Fruit fly (Drosophila melanogaster) whole organism, wandering third instar larva: ENCODE data around the gene Vps26.

Experiments used
- Abd-B ChIP-seq: fragments of >200 bp; optimal IDR thresholded peaks from 2 replicates; lab custom pipeline; 2017; ENCODE audit warnings: missing biosample characterization, missing genetic modification characterization
- CG32264 ChIP-seq: fragments of 200-800 bp; sonication (Bioruptor generic); optimal IDR thresholded peaks from 2 replicates; lab custom pipeline; 2016; ENCODE audit warnings: missing biosample characterization, missing genetic modification characterization
- CG9705 ChIP-seq: fragments of 200-800 bp; sonication (Bioruptor generic); optimal IDR thresholded peaks from 2 replicates; lab custom pipeline; 2018; ENCODE audit warnings: missing biosample characterization, mild to moderate bottlenecking, missing genetic modification characterization
- CrebA ChIP-seq: fragments of 200-800 bp; sonication (Bioruptor generic); optimal IDR thresholded peaks from 2 replicates; lab custom pipeline; 2016; ENCODE audit warnings: missing biosample characterization, mild to moderate bottlenecking, missing genetic modification characterization, borderline replicate concordance
- Dfd ChIP-seq: fragments of >200 bp; optimal IDR thresholded peaks from 2 replicates; lab custom pipeline; 2017; ENCODE audit warnings: missing biosample characterization, missing genetic modification characterization
- Dif ChIP-seq: fragments of 200-275, 200-300 bp; sonication (Bioruptor generic); optimal IDR thresholded peaks from 2 replicates; lab custom pipeline; 2018; ENCODE audit warnings: missing biosample characterization, missing genetic modification characterization; ENCODE audit not compliant: partially characterized antibody
- GATAd ChIP-seq: sonication (Bioruptor generic); optimal IDR thresholded peaks from 2 replicates; lab custom pipeline; 2016; ENCODE audit warnings: missing biosample characterization, missing genetic modification characterization
- HLH106 ChIP-seq: fragments of 200-800 bp; optimal IDR thresholded peaks from 3 replicates; lab custom pipeline; 2019; ENCODE audit warnings: missing biosample characterization, mild to moderate bottlenecking, missing genetic modification characterization, moderate library complexity
- Hnf4 ChIP-seq: fragments of 200-800 bp; sonication (Bioruptor generic); optimal IDR thresholded peaks from 2 replicates; lab custom pipeline; 2016; ENCODE audit warnings: missing biosample characterization, mild to moderate bottlenecking, missing genetic modification characterization
- Hr78 ChIP-seq: fragments of >200 bp; optimal IDR thresholded peaks from 2 replicates; lab custom pipeline; 2017; ENCODE audit warnings: missing biosample characterization, missing genetic modification characterization
- Hr83 ChIP-seq: fragments of 200-300 bp; sonication (Bioruptor generic); optimal IDR thresholded peaks from 2 replicates; lab custom pipeline; 2016; ENCODE audit warnings: missing biosample characterization, mild to moderate bottlenecking, missing genetic modification characterization, moderate library complexity; ENCODE audit not compliant: poor library complexity, severe bottlenecking
- Jra ChIP-seq: sonication (Bioruptor generic); optimal IDR thresholded peaks from 2 replicates; lab custom pipeline; 2016; ENCODE audit warnings: missing biosample characterization, missing genetic modification characterization
- Mio ChIP-seq: sonication (Bioruptor generic); optimal IDR thresholded peaks from 2 replicates; lab custom pipeline; 2016; ENCODE audit warnings: missing biosample characterization, missing genetic modification characterization
- Myc ChIP-seq: fragments of >200 bp; optimal IDR thresholded peaks from 2 replicates; lab custom pipeline; 2017
- N ChIP-seq: fragments of >200 bp; optimal IDR thresholded peaks from 2 replicates; lab custom pipeline; 2018; ENCODE audit warnings: missing biosample characterization, missing external identifiers, missing genetic modification characterization
- OdsH ChIP-seq: fragments of 200-800 bp; sonication (Bioruptor generic); optimal IDR thresholded peaks from 2 replicates; lab custom pipeline; 2016; ENCODE audit warnings: missing biosample characterization, mild to moderate bottlenecking, missing genetic modification characterization
- Rel ChIP-seq, 2 experiments: fragments of 200-800 bp; sonication (Bioruptor generic) in 1 of 2; optimal IDR thresholded peaks; 2 replicates in 1 of 2; 3 replicates in 1 of 2; lab custom pipeline; 2016 to 2019; ENCODE audit warnings: mild to moderate bottlenecking in 2 of 2, missing biosample characterization in 2 of 2, missing genetic modification characterization in 2 of 2, moderate library complexity in 1 of 2
- Sp1 ChIP-seq: fragments of 200-800 bp; sonication (Bioruptor generic); optimal IDR thresholded peaks from 3 replicates; lab custom pipeline; 2019; ENCODE audit warnings: missing biosample characterization, mild to moderate bottlenecking, missing genetic modification characterization, moderate library complexity
- Vsx2 ChIP-seq: fragments of 200-300, 225-300 bp; sonication (Bioruptor generic); optimal IDR thresholded peaks from 2 replicates; lab custom pipeline; 2018; ENCODE audit warnings: missing biosample characterization, missing genetic modification characterization; ENCODE audit not compliant: partially characterized antibody
- br ChIP-seq: fragments of 200-800 bp; sonication (Bioruptor generic); optimal IDR thresholded peaks from 2 replicates; lab custom pipeline; 2016; ENCODE audit warnings: missing biosample characterization, missing genetic modification characterization
- brk ChIP-seq: fragments of 200-800 bp; sonication (Bioruptor generic); optimal IDR thresholded peaks from 2 replicates; lab custom pipeline; 2016; ENCODE audit warnings: missing biosample characterization, mild to moderate bottlenecking, missing genetic modification characterization
- dl ChIP-seq, 2 experiments: fragments of 175-275, 200-275 bp in 1 of 2; fragments of 200-275 bp in 1 of 2; sonication (Bioruptor generic); optimal IDR thresholded peaks; lab custom pipeline; 2018; ENCODE audit warnings: mild to moderate bottlenecking in 2 of 2, missing biosample characterization in 2 of 2, missing genetic modification characterization in 2 of 2, moderate library complexity in 2 of 2; ENCODE audit not compliant: partially characterized antibody in 2 of 2, insufficient read depth in 1 of 2
- dmrt93B ChIP-seq: fragments of 200-800 bp; sonication (Bioruptor generic); optimal IDR thresholded peaks from 2 replicates; lab custom pipeline; 2018; ENCODE audit warnings: missing biosample characterization, mild to moderate bottlenecking, missing genetic modification characterization
- dsf ChIP-seq: sonication (Bioruptor generic); optimal IDR thresholded peaks from 2 replicates; lab custom pipeline; 2016; ENCODE audit warnings: missing biosample characterization, missing genetic modification characterization, borderline replicate concordance
- ey ChIP-seq: fragments of 200-800 bp; sonication (Bioruptor generic); optimal IDR thresholded peaks from 2 replicates; lab custom pipeline; 2016; ENCODE audit warnings: missing biosample characterization, missing genetic modification characterization
- foxo ChIP-seq, 2 experiments: fragments of 200-800 bp; sonication (Bioruptor generic); optimal IDR thresholded peaks; 2 replicates in 1 of 2; 3 replicates in 1 of 2; lab custom pipeline; 2016 to 2017; ENCODE audit warnings: missing biosample characterization in 2 of 2, missing genetic modification characterization in 2 of 2
- fru ChIP-seq: fragments of 200-800 bp; sonication (Bioruptor generic); optimal IDR thresholded peaks from 3 replicates; lab custom pipeline; 2016; ENCODE audit warnings: missing biosample characterization, mild to moderate bottlenecking, missing genetic modification characterization
- h ChIP-seq: fragments of 200-800 bp; sonication (Bioruptor generic); optimal IDR thresholded peaks from 3 replicates; lab custom pipeline; 2016; ENCODE audit warnings: missing biosample characterization, mild to moderate bottlenecking, missing genetic modification characterization
- jim ChIP-seq: fragments of 175-275, 200-325 bp; sonication (Bioruptor generic); optimal IDR thresholded peaks from 2 replicates; lab custom pipeline; 2016; ENCODE audit warnings: missing biosample characterization, mild to moderate bottlenecking, missing genetic modification characterization
- lola ChIP-seq: fragments of >200 bp; optimal IDR thresholded peaks from 2 replicates; lab custom pipeline; 2017; ENCODE audit warnings: missing biosample characterization, missing genetic modification characterization
- pan ChIP-seq: fragments of >200 bp; optimal IDR thresholded peaks from 2 replicates; lab custom pipeline; 2017
- psq ChIP-seq: fragments of 200-800 bp; sonication (Bioruptor generic); optimal IDR thresholded peaks from 3 replicates; lab custom pipeline; 2017; ENCODE audit warnings: missing biosample characterization, mild to moderate bottlenecking, missing genetic modification characterization, moderate library complexity
- rgr ChIP-seq: fragments of 200-800 bp; sonication (Bioruptor generic); optimal IDR thresholded peaks from 3 replicates; lab custom pipeline; 2016; ENCODE audit warnings: missing biosample characterization, mild to moderate bottlenecking, missing genetic modification characterization
- sage ChIP-seq: fragments of 200-800 bp; sonication (Bioruptor generic); optimal IDR thresholded peaks from 2 replicates; lab custom pipeline; 2016; ENCODE audit warnings: missing biosample characterization, mild to moderate bottlenecking, missing genetic modification characterization
- sv ChIP-seq: fragments of 200-800 bp; sonication (Bioruptor generic); optimal IDR thresholded peaks from 3 replicates; lab custom pipeline; 2016; ENCODE audit warnings: missing biosample characterization, missing genetic modification characterization
- tai ChIP-seq: sonication (Bioruptor generic); optimal IDR thresholded peaks from 2 replicates; lab custom pipeline; 2016; ENCODE audit warnings: missing biosample characterization, missing genetic modification characterization
- usp ChIP-seq: fragments of >200 bp; optimal IDR thresholded peaks from 2 replicates; lab custom pipeline; 2017; ENCODE audit warnings: missing biosample characterization, missing genetic modification characterization
- woc ChIP-seq: sonication (Bioruptor generic); optimal IDR thresholded peaks from 2 replicates; lab custom pipeline; 2016; ENCODE audit warnings: missing biosample characterization, mild to moderate bottlenecking, missing genetic modification characterization

Vps26 gene

DNA sequence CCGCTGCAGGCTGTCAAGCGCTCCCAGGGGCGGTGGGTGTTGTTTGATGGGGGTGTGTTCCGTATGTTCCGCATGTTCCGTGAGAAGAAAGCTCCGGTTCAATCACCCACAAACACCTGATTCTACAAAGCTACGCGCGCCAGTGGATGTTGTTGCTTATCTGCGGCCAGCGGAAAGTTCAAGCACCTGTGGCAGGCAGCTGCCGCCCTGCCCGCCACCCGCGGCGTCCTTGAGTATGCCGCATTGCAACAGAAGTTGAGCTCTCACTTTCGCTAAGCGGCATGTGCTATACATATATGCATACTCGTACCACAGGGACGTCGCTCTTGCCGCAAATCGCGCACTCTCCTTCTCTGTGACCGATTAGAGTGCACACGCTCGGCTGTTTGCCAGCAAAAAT is 45.6 kb upstream of the Vps26 start:
- TF ChIP-seq h (GFP tag; lab: Kevin White, UChicago) (peak; percentile 79), CG9705 (GFP tag; lab: Kevin White, UChicago) (no peak), N (GFP tag; lab: Kevin White, UChicago) (no peak), brk (GFP tag; lab: Kevin White, UChicago) (no peak), tai (GFP tag; lab: Kevin White, UChicago) (no peak), br (GFP tag; lab: Kevin White, UChicago) (peak; percentile 24), CG32264 (GFP tag; lab: Kevin White, UChicago) (no peak), fru (peak; percentile 3), Mio (no peak), Hr83 (GFP tag; lab: Kevin White, UChicago) (peak; percentile 47), Rel (GFP tag; optimal IDR thresholded peaks at IDR 0.05; lab: Kevin White, UChicago) (no peak), Rel (tag; optimal IDR thresholded peaks at IDR 0.05; lab: Kevin White, UChicago) (no peak), sage (GFP tag; lab: Kevin White, UChicago) (no peak), HLH106 (tag; lab: Kevin White, UChicago) (peak; percentile 7), lola (GFP tag; lab: Kevin White, UChicago) (no peak), foxo (GFP tag; optimal IDR thresholded peaks at IDR 0.05; lab: Kevin White, UChicago) (peak in 1 of 2 experiments; percentile 24), rgr (GFP tag; lab: Kevin White, UChicago) (peak; percentile 21), dmrt93B (peak; percentile 2), dsf (GFP tag; lab: Kevin White, UChicago) (no peak)
- TF ChIP-seq, all 38 proteins: peak for 8

dm6 chrX:1830396-1831218 is 43.0 kb upstream of the Vps26 start:
- TF ChIP-seq tai (GFP tag; lab: Kevin White, UChicago) (peak; percentile 82), OdsH (GFP tag; lab: Kevin White, UChicago) (peak; percentile 95), Dfd (GFP tag; lab: Kevin White, UChicago) (no peak), dl (GFP tag; optimal IDR thresholded peaks at IDR 0.05; lab: Kevin White, UChicago; ENCODE audit: insufficient read depth in 1 of 2, partially characterized antibody in 2 of 2) (peak in 1 of 2 experiments; percentile 23), Hnf4 (peak; percentile 98), Jra (GFP tag; lab: Kevin White, UChicago) (peak; percentile 91), jim (GFP tag; lab: Kevin White, UChicago) (no peak), Hr78 (no peak), HLH106 (tag; lab: Kevin White, UChicago) (peak; percentile 97), ey (GFP tag; lab: Kevin White, UChicago) (peak; percentile 96), Myc (lab: Kevin White, UChicago) (no peak), dmrt93B (peak; percentile 94), dsf (GFP tag; lab: Kevin White, UChicago) (peak; percentile 81), Hr83 (GFP tag; lab: Kevin White, UChicago) (peak; percentile 89), h (GFP tag; lab: Kevin White, UChicago) (peak; percentile 99), N (GFP tag; lab: Kevin White, UChicago) (no peak), sv (peak; percentile 96), lola (GFP tag; lab: Kevin White, UChicago) (no peak), Mio (peak; percentile 77), psq (GFP tag; lab: Kevin White, UChicago) (peak; percentile 92), CG9705 (GFP tag; lab: Kevin White, UChicago) (peak; percentile 89), pan (lab: Kevin White, UChicago) (no peak), Abd-B (GFP tag; lab: Kevin White, UChicago) (no peak), brk (GFP tag; lab: Kevin White, UChicago) (peak; percentile 94), sage (GFP tag; lab: Kevin White, UChicago) (peak; percentile 97), CrebA (GFP tag; lab: Kevin White, UChicago) (peak; percentile 86), Dif (GFP tag; lab: Kevin White, UChicago) (no peak), fru (peak; percentile 98), Sp1 (GFP tag; lab: Kevin White, UChicago) (peak; percentile 95), GATAd (peak; percentile 58), woc (peak; percentile 98), br (GFP tag; lab: Kevin White, UChicago) (peak; percentile 97), foxo (GFP tag; optimal IDR thresholded peaks at IDR 0.05; lab: Kevin White, UChicago) (peak; percentile 91 to 98), Vsx2 (no peak), rgr (GFP tag; lab: Kevin White, UChicago) (peak; percentile 98), CG32264 (GFP tag; lab: Kevin White, UChicago) (peak; percentile 96), usp (GFP tag; lab: Kevin White, UChicago) (no peak), Rel (GFP tag; optimal IDR thresholded peaks at IDR 0.05; lab: Kevin White, UChicago) (peak; percentile 78), Rel (tag; optimal IDR thresholded peaks at IDR 0.05; lab: Kevin White, UChicago) (peak; percentile 82)
- TF ChIP-seq, all 38 proteins: peak for 27
